Worm (Caenorhabditis elegans) whole organism, L4 larva: ENCODE measurements around the gene B0024.4.

Experiments used
- F10B5.3 ChIP-seq: sonication (generic microtip); optimal IDR thresholded peaks from 2 replicates; lab custom pipeline; 2016; ENCODE audit warnings: mild to moderate bottlenecking, missing genetic modification characterization, missing compliant biosample characterization
- T20F7.1 ChIP-seq: fragments of 200-800 bp; sonication (Bioruptor generic); optimal IDR thresholded peaks from 2 replicates; lab custom pipeline; 2018; ENCODE audit warnings: mild to moderate bottlenecking, missing genetic modification characterization, missing compliant biosample characterization
- Y105C5A.15 ChIP-seq: fragments of 200-800 bp; sonication (Bioruptor generic); IDR thresholded peaks from 2 replicates; pipeline ENCODE4 v1.3.6; 2022; ENCODE audit warnings: missing genetic modification characterization, missing compliant biosample characterization
- Y5F2A.4 ChIP-seq: fragments of 200-800 bp; sonication (Bioruptor generic); optimal IDR thresholded peaks from 2 replicates; lab custom pipeline; 2018; ENCODE audit warnings: mild to moderate bottlenecking, missing genetic modification characterization, missing compliant biosample characterization
- aha-1 ChIP-seq: fragments of 150-350 bp; peaks from one replicate; lab custom pipeline; 2014; ENCODE audit warnings: missing biosample characterization, missing genetic modification characterization
- ama-1 ChIP-seq: fragments of 150-350 bp; optimal IDR thresholded peaks from 2 replicates; lab custom pipeline; 2014; ENCODE audit warnings: inconsistent platforms, mixed read lengths
- ceh-28 ChIP-seq: fragments of 150-350 bp; optimal IDR thresholded peaks from 2 replicates; lab custom pipeline; 2014; ENCODE audit warnings: missing biosample characterization, missing genetic modification reagents, missing genetic modification characterization
- ceh-32 ChIP-seq: sonication (generic microtip); optimal IDR thresholded peaks from 2 replicates; lab custom pipeline; 2016; ENCODE audit warnings: mild to moderate bottlenecking, missing genetic modification characterization, missing compliant biosample characterization; ENCODE audit not compliant: poor library complexity
- ceh-44 ChIP-seq: fragments of 200-800 bp; sonication (Bioruptor generic); IDR thresholded peaks from 2 replicates; pipeline ENCODE4 v1.3.6; 2022; ENCODE audit warnings: missing genetic modification reagents, missing genetic modification characterization, missing compliant biosample characterization
- ceh-82 ChIP-seq: sonication (generic microtip); optimal IDR thresholded peaks from 2 replicates; lab custom pipeline; 2017; ENCODE audit warnings: missing biosample characterization, missing genetic modification characterization
- daf-16 ChIP-seq, 3 experiments: sonication (generic microtip); optimal IDR thresholded peaks; 2 replicates each; lab custom pipeline; 2016 to 2017; ENCODE audit warnings: missing genetic modification characterization in 3 of 3, missing genetic modification reagents in 3 of 3, mild to moderate bottlenecking in 2 of 3, missing compliant biosample characterization in 2 of 3, missing biosample characterization in 1 of 3, moderate library complexity in 1 of 3
- dmd-8 ChIP-seq: fragments of 200-800 bp; sonication (Bioruptor generic); IDR thresholded peaks from 2 replicates; pipeline ENCODE4 v1.3.6; 2022; ENCODE audit warnings: missing genetic modification characterization, missing compliant biosample characterization
- dmd-9 ChIP-seq: fragments of 200-800 bp; sonication (Bioruptor generic); IDR thresholded peaks from 2 replicates; pipeline ENCODE4 v1.3.6; 2022; ENCODE audit warnings: missing genetic modification reagents, missing genetic modification characterization, missing compliant biosample characterization
- dve-1 ChIP-seq: sonication (generic microtip); optimal IDR thresholded peaks from 2 replicates; lab custom pipeline; 2017; ENCODE audit warnings: antibody characterized with exemption, mild to moderate bottlenecking, missing genetic modification characterization, missing compliant biosample characterization; ENCODE audit not compliant: insufficient read depth
- fos-1 ChIP-seq: fragments of 150-350 bp; optimal IDR thresholded peaks from 2 replicates; lab custom pipeline; 2014; ENCODE audit warnings: missing biosample characterization, missing genetic modification characterization
- hmg-1.1 ChIP-seq: fragments of 200-800 bp; sonication (Bioruptor generic); IDR thresholded peaks from 2 replicates; pipeline ENCODE4 v1.3.6; 2022; ENCODE audit warnings: missing genetic modification reagents, missing genetic modification characterization, missing compliant biosample characterization
- jun-1 ChIP-seq: fragments of 150-350 bp; optimal IDR thresholded peaks from 2 replicates; lab custom pipeline; 2014; ENCODE audit warnings: missing biosample characterization, missing genetic modification reagents, missing genetic modification characterization
- lin-1 ChIP-seq: fragments of 200-800 bp; sonication (Bioruptor generic); IDR thresholded peaks from 2 replicates; pipeline ENCODE4 v1.3.6; 2022; ENCODE audit warnings: missing genetic modification reagents, missing genetic modification characterization, missing compliant biosample characterization
- lin-13 ChIP-seq: fragments of 150-350 bp; optimal IDR thresholded peaks from 2 replicates; lab custom pipeline; 2014; ENCODE audit warnings: missing biosample characterization, missing genetic modification reagents, missing genetic modification characterization
- lin-15B ChIP-seq: fragments of 150-350 bp; sonication (generic microtip); optimal IDR thresholded peaks from 3 replicates; lab custom pipeline; 2014; ENCODE audit warnings: missing biosample characterization, missing genetic modification characterization
- lin-39 ChIP-seq: fragments of 150-350 bp; optimal IDR thresholded peaks from 2 replicates; lab custom pipeline; 2014; ENCODE audit warnings: missing biosample characterization, missing genetic modification reagents, missing genetic modification characterization
- lir-3 ChIP-seq: sonication (generic microtip); optimal IDR thresholded peaks from 2 replicates; lab custom pipeline; 2016; ENCODE audit warnings: mild to moderate bottlenecking, missing genetic modification characterization, missing compliant biosample characterization
- lsy-2 ChIP-seq, 2 experiments: fragments of 150-350 bp in 1 of 2; sonication (generic microtip) in 1 of 2; optimal IDR thresholded peaks; 2 replicates each; lab custom pipeline; 2014 to 2017; ENCODE audit warnings: missing biosample characterization in 2 of 2, missing genetic modification characterization in 2 of 2
- madf-9 ChIP-seq: fragments of 200-800 bp; sonication (Bioruptor generic); conservative IDR thresholded peaks from 2 replicates; pipeline ENCODE4 v1.3.6; 2022; ENCODE audit warnings: missing genetic modification reagents, missing genetic modification characterization, missing compliant biosample characterization
- mdt-29 ChIP-seq: fragments of 200-800 bp; sonication (Bioruptor generic); IDR thresholded peaks from 2 replicates; pipeline ENCODE4 v1.3.6; 2022; ENCODE audit warnings: missing genetic modification reagents, missing genetic modification characterization, missing compliant biosample characterization
- mep-1 ChIP-seq: fragments of 150-350 bp; sonication (generic microtip); optimal IDR thresholded peaks from 3 replicates; lab custom pipeline; 2014; ENCODE audit warnings: missing biosample characterization, missing genetic modification characterization
- mes-2 ChIP-seq: sonication (generic microtip); optimal IDR thresholded peaks from 2 replicates; lab custom pipeline; 2016; ENCODE audit warnings: missing genotype, mild to moderate bottlenecking, missing genetic modification characterization, missing compliant biosample characterization; ENCODE audit not compliant: poor library complexity, severe bottlenecking
- mxl-3 ChIP-seq: fragments of 200-800 bp; sonication (Bioruptor generic); optimal IDR thresholded peaks from 2 replicates; lab custom pipeline; 2018; ENCODE audit warnings: mild to moderate bottlenecking, missing genetic modification characterization, missing compliant biosample characterization
- nhr-10 ChIP-seq: fragments of 150-350 bp; optimal IDR thresholded peaks from 2 replicates; lab custom pipeline; 2014; ENCODE audit warnings: missing biosample characterization, missing genetic modification characterization
- nhr-11 ChIP-seq: fragments of 150-350 bp; optimal IDR thresholded peaks from 2 replicates; lab custom pipeline; 2014; ENCODE audit warnings: missing biosample characterization, missing genetic modification characterization
- nhr-237 ChIP-seq: sonication (generic microtip); optimal IDR thresholded peaks from 2 replicates; lab custom pipeline; 2017; ENCODE audit warnings: missing biosample characterization, missing genetic modification characterization
- nhr-41 ChIP-seq: fragments of 200-800 bp; sonication (Bioruptor generic); IDR thresholded peaks from 2 replicates; pipeline ENCODE4 v1.3.6; 2022; ENCODE audit warnings: missing genetic modification reagents, missing genetic modification characterization, missing compliant biosample characterization
- nhr-42 ChIP-seq: fragments of 200-800 bp; sonication (Bioruptor generic); IDR thresholded peaks from 2 replicates; pipeline ENCODE4 v1.3.6; 2022; ENCODE audit warnings: missing genetic modification characterization, missing compliant biosample characterization
- nhr-6 ChIP-seq: fragments of 150-350 bp; optimal IDR thresholded peaks from 2 replicates; lab custom pipeline; 2014; ENCODE audit warnings: missing biosample characterization, missing genetic modification characterization
- nhr-77 ChIP-seq: fragments of 150-350 bp; optimal IDR thresholded peaks from 2 replicates; lab custom pipeline; 2014; ENCODE audit warnings: missing biosample characterization, missing genetic modification characterization
- pha-4 ChIP-seq, 2 experiments: fragments of 150-350 bp in 1 of 2; fragments of 200-800 bp in 1 of 2; sonication (Bioruptor generic) in 1 of 2; IDR thresholded peaks in 1 of 2; optimal IDR thresholded peaks in 1 of 2; 2 replicates each; pipeline versions ENCODE4 v1.3.6 to Lab custom; 2014 to 2022; ENCODE audit warnings: missing genetic modification characterization in 2 of 2, missing genetic modification reagents in 2 of 2, missing biosample characterization in 1 of 2, missing compliant biosample characterization in 1 of 2
- sdz-12 ChIP-seq: fragments of 200-800 bp; sonication (Bioruptor generic); optimal IDR thresholded peaks from 2 replicates; lab custom pipeline; 2018; ENCODE audit warnings: mild to moderate bottlenecking, missing genetic modification characterization, missing compliant biosample characterization
- spr-3 ChIP-seq: fragments of 200-800 bp; sonication (Bioruptor generic); optimal IDR thresholded peaks from 2 replicates; lab custom pipeline; 2018; ENCODE audit warnings: mild to moderate bottlenecking, missing genetic modification characterization, missing compliant biosample characterization
- unc-62 ChIP-seq, 3 experiments: fragments of 150-350 bp in 1 of 3; sonication (generic microtip); optimal IDR thresholded peaks in 2 of 3; peaks in 1 of 3; 1 replicate in 1 of 3; 2 replicates in 2 of 3; lab custom pipeline; 2014 to 2017; ENCODE audit warnings: missing biosample characterization in 3 of 3, missing genetic modification characterization in 3 of 3, missing genetic modification reagents in 3 of 3, missing genotype in 1 of 3
- vab-7 ChIP-seq: fragments of 200-800 bp; sonication (Bioruptor generic); IDR thresholded peaks from 2 replicates; pipeline ENCODE4 v1.3.6; 2022; ENCODE audit warnings: missing genetic modification reagents, missing genetic modification characterization, missing compliant biosample characterization
- zfp-3 ChIP-seq: fragments of 200-800 bp; sonication (Bioruptor generic); conservative IDR thresholded peaks from 2 replicates; pipeline ENCODE4 v1.3.6; 2022; ENCODE audit warnings: missing genetic modification reagents, missing genetic modification characterization, missing compliant biosample characterization
- zip-11 ChIP-seq: fragments of 200-800 bp; sonication (Bioruptor generic); IDR thresholded peaks from 2 replicates; pipeline ENCODE4 v1.3.6; 2022; ENCODE audit warnings: missing genetic modification characterization, missing compliant biosample characterization
- zip-2 ChIP-seq: fragments of 150-350 bp; optimal IDR thresholded peaks from 2 replicates; lab custom pipeline; 2014; ENCODE audit warnings: missing biosample characterization, missing genetic modification characterization
- ztf-11 ChIP-seq: fragments of 150-350 bp; optimal IDR thresholded peaks from 2 replicates; lab custom pipeline; 2014; ENCODE audit warnings: missing biosample characterization, missing genetic modification characterization
- ztf-7 ChIP-seq: fragments of 150-350 bp; optimal IDR thresholded peaks from 2 replicates; lab custom pipeline; 2014; ENCODE audit warnings: missing biosample characterization, missing genetic modification characterization

B0024.4 gene

DNA sequence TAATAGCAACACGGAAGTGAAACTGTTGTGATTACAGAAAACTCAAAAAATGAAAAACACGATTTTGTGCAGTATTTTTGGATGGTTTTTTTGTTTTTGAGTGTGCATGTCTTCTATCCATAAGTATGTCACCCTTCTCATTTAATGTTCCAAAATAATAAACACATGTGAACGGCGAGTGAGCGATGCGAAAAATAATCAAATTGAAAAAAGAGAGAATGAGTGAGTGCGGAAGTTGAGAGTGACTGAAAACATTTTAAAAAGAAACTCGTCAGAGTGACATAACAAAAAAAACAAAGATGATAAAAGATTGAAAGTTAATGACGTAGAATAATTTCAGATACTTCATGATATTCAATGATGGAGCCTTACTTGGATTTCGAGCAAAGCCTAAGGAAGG, 47.7 kb upstream of the B0024.4 start:
- TF ChIP-seq lin-1 (GFP tag; lab: Robert Waterston, UW) (no peak), mxl-3 (GFP tag; lab: Kevin White, UChicago) (no peak), fos-1 (no peak), lin-15B (no peak), aha-1 (tag; lab: Kevin White, UChicago) (peak; percentile 94), zfp-3 (GFP tag; lab: Robert Waterston, UW) (no peak), nhr-10 (no peak), ceh-44 (GFP tag; lab: Robert Waterston, UW) (no peak), Y105C5A.15 (GFP tag; lab: Robert Waterston, UW) (no peak), vab-7 (GFP tag; lab: Robert Waterston, UW) (no peak), zip-11 (GFP tag; lab: Robert Waterston, UW) (no peak), Y5F2A.4 (GFP tag; lab: Kevin White, UChicago) (no peak), nhr-6 (tag; lab: Kevin White, UChicago) (no peak), hmg-1.1 (GFP tag; lab: Robert Waterston, UW) (no peak), ztf-11 (no peak), daf-16 (GFP tag; optimal IDR thresholded peaks at IDR 0.05; lab: Kevin White, UChicago) (peak in 1 of 2 experiments; percentile 72), daf-16 (tag; optimal IDR thresholded peaks at IDR 0.05; lab: Kevin White, UChicago) (peak; percentile 7), lin-13 (GFP tag; lab: Kevin White, UChicago) (no peak), dmd-8 (GFP tag; lab: Robert Waterston, UW) (no peak)

DNA sequence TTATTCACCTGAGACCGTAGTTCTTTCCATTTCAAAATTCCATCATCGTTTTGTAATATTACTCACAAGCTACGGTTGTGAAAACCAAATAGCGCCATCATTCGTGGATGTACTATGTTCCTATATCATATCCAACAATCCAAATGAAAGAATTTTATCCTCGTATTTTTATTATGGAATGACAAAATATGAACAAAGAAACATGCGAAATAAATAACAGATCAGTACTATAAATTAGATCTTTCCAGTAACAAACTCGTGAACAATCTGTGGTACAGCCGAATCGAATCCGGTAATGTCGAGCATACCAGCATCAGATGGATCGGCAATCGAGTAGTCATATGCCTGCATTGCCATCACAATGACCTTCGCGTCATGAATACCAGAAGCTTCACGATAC, 44.5 kb upstream of the B0024.4 start:
- TF ChIP-seq mdt-29 (no peak), dmd-9 (no peak), mep-1 (tag; lab: Kevin White, UChicago) (peak; percentile 8), daf-16 (GFP tag; optimal IDR thresholded peaks at IDR 0.05; lab: Kevin White, UChicago) (no peak), daf-16 (tag; optimal IDR thresholded peaks at IDR 0.05; lab: Kevin White, UChicago) (peak; percentile 15), ceh-82 (tag; lab: Kevin White, UChicago) (no peak), F10B5.3 (tag; lab: Kevin White, UChicago) (no peak), nhr-77 (tag; lab: Kevin White, UChicago) (no peak), aha-1 (tag; lab: Kevin White, UChicago) (peak; percentile 76), lin-13 (GFP tag; lab: Kevin White, UChicago) (no peak), pha-4 (GFP tag; IDR thresholded peaks at IDR 0.05; lab: Robert Waterston, UW) (no peak), pha-4 (tag; optimal IDR thresholded peaks at IDR 0.05; lab: Kevin White, UChicago) (no peak), ama-1 (peak; percentile 80), fos-1 (peak; percentile 23), madf-9 (GFP tag; lab: Robert Waterston, UW) (no peak), sdz-12 (GFP tag; lab: Kevin White, UChicago) (no peak), dve-1 (no peak), zip-2 (tag; lab: Kevin White, UChicago) (no peak), lsy-2 (tag; optimal IDR thresholded peaks at IDR 0.05; lab: Kevin White, UChicago) (peak in 1 of 2 experiments; percentile 41), mes-2 (no peak), jun-1 (tag; lab: Kevin White, UChicago) (no peak), nhr-6 (tag; lab: Kevin White, UChicago) (no peak), nhr-42 (GFP tag; lab: Robert Waterston, UW) (no peak)

DNA sequence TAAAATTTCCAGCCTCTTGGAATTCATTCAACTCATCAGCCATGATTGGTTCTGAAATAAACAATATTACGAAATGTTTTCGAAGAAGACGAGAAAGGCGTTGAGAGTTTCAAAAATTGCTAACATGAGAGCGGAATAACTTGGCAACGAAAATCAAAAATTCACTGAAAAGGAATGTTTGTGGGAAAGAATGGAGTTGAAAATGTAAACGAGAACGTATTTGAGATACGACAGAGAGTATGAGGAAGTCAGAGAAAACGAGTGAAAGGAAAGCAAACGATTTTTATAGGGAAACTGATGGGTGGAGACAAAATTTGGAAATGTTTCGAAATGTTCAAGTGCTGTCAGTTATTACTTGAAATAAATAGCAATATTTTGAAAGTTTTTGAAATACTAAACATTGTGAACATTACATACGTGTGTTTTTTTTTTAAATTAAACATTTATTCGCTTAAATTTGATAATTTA, 42.2 kb upstream of the B0024.4 start, which contains the start of gene rop-1:
Gene rop-1, minus strand, starts transcription at position 51 of the 468 bp plus-strand sequence.
- TF ChIP-seq ztf-7 (tag; lab: Kevin White, UChicago) (no peak), dve-1 (peak; percentile 58), lin-1 (GFP tag; lab: Robert Waterston, UW) (no peak), T20F7.1 (GFP tag; lab: Kevin White, UChicago) (no peak), lin-13 (GFP tag; lab: Kevin White, UChicago) (no peak), unc-62 (GFP tag; optimal IDR thresholded peaks at IDR 0.05 in 1 of 2; lab: Kevin White, UChicago) (no peak), unc-62 (tag; optimal IDR thresholded peaks at IDR 0.05; lab: Kevin White, UChicago) (no peak), lir-3 (tag; lab: Kevin White, UChicago) (no peak), nhr-77 (tag; lab: Kevin White, UChicago) (no peak), F10B5.3 (tag; lab: Kevin White, UChicago) (no peak), nhr-237 (tag; lab: Kevin White, UChicago) (no peak), daf-16 (GFP tag; optimal IDR thresholded peaks at IDR 0.05; lab: Kevin White, UChicago) (no peak), daf-16 (tag; optimal IDR thresholded peaks at IDR 0.05; lab: Kevin White, UChicago) (peak; percentile 64), lin-15B (no peak), nhr-41 (GFP tag; lab: Robert Waterston, UW) (no peak), ceh-32 (tag; lab: Kevin White, UChicago) (no peak), nhr-6 (tag; lab: Kevin White, UChicago) (no peak), spr-3 (GFP tag; lab: Kevin White, UChicago) (no peak), ama-1 (peak; percentile 59), nhr-11 (no peak), mep-1 (tag; lab: Kevin White, UChicago) (no peak), lin-39 (tag; lab: Kevin White, UChicago) (no peak), ceh-28 (tag; lab: Kevin White, UChicago) (no peak), dmd-9 (no peak), zip-2 (tag; lab: Kevin White, UChicago) (peak; percentile 94)
